Worm (Caenorhabditis elegans): Measurements from ENCODE around the gene srp-3.

- TF ChIP-seq ama-1 (optimal IDR thresholded peaks at IDR 0.05) (no peak), hnd-1 (tag; optimal IDR thresholded peaks at IDR 0.05) (no peak), F13C5.2 (tag; optimal IDR thresholded peaks at IDR 0.05) (no peak), ets-7 (tag; optimal IDR thresholded peaks at IDR 0.05) (no peak), hmbx-1 (tag; optimal IDR thresholded peaks at IDR 0.05) (no peak), sea-1 (GFP tag; conservative IDR thresholded peaks at IDR 0.05) (no peak)
Observed at ce11 chrV:1883131-1883530, 25.5 kb upstream of the srp-3 start.
